Fruit fly (Drosophila melanogaster) whole organism, embryonic: Measurements from ENCODE around the gene SecS.

Experiments used
- Ada2b ChIP-seq: fragments of 200-800 bp; sonication (Bioruptor generic); IDR thresholded peaks from 2 replicates; pipeline ENCODE4 v1.3.6; 2022; ENCODE audit warnings: missing biosample characterization, missing genetic modification characterization
- Adf1 ChIP-seq: fragments of 200-800 bp; sonication (Bioruptor generic); IDR thresholded peaks from 2 replicates; pipeline ENCODE4 v1.3.6; 2022; ENCODE audit warnings: missing biosample characterization, missing genetic modification characterization
- CG10565 ChIP-seq: fragments of 200-800 bp; sonication (Bioruptor generic); optimal IDR thresholded peaks from 3 replicates; lab custom pipeline; 2016; ENCODE audit warnings: missing biosample characterization, mild to moderate bottlenecking, missing genetic modification characterization
- CG10979 ChIP-seq: fragments of 200-800 bp; sonication (Bioruptor generic); optimal IDR thresholded peaks from 2 replicates; lab custom pipeline; 2018; ENCODE audit warnings: missing biosample characterization, mild to moderate bottlenecking, missing genetic modification characterization, moderate library complexity
- CG15696 ChIP-seq: fragments of 200-800 bp; sonication (Bioruptor generic); optimal IDR thresholded peaks from 2 replicates; lab custom pipeline; 2019; ENCODE audit warnings: missing biosample characterization, mild to moderate bottlenecking, missing genetic modification characterization, moderate library complexity
- CG17186 ChIP-seq: fragments of 200-800 bp; sonication (Bioruptor generic); optimal IDR thresholded peaks from 3 replicates; lab custom pipeline; 2017; ENCODE audit warnings: missing biosample characterization, missing genetic modification reagents, missing genetic modification characterization
- CG17829 ChIP-seq: fragments of 200-800 bp; optimal IDR thresholded peaks from 2 replicates; lab custom pipeline; 2019; ENCODE audit warnings: missing biosample characterization, mild to moderate bottlenecking, missing genetic modification characterization, moderate library complexity
- CG1792 ChIP-seq: fragments of 200-800 bp; sonication (Bioruptor generic); optimal IDR thresholded peaks from 2 replicates; lab custom pipeline; 2016; ENCODE audit warnings: missing biosample characterization, missing genetic modification characterization
- CG2120 ChIP-seq: fragments of 200-800 bp; sonication (Bioruptor generic); optimal IDR thresholded peaks from 3 replicates; lab custom pipeline; 2016; ENCODE audit warnings: missing biosample characterization, missing genetic modification characterization
- CG2678 ChIP-seq: fragments of 200-800 bp; sonication (Bioruptor generic); optimal IDR thresholded peaks from 3 replicates; lab custom pipeline; 2019; ENCODE audit warnings: missing biosample characterization, mild to moderate bottlenecking, missing genetic modification characterization, moderate library complexity
- CG3995 ChIP-seq: fragments of 200-800 bp; sonication (Bioruptor generic); optimal IDR thresholded peaks from 3 replicates; lab custom pipeline; 2016; ENCODE audit warnings: missing biosample characterization, missing genetic modification characterization
- CG6175 ChIP-seq: fragments of 200-800 bp; sonication (Bioruptor generic); IDR thresholded peaks from 3 replicates; pipeline ENCODE4 v1.3.6; 2022; ENCODE audit warnings: missing biosample characterization, missing genetic modification characterization
- CG8478 ChIP-seq: fragments of >200 bp; optimal IDR thresholded peaks from 2 replicates; lab custom pipeline; 2018
- Dad ChIP-seq: fragments of 200-800 bp; sonication (Bioruptor generic); optimal IDR thresholded peaks from 3 replicates; lab custom pipeline; 2016; ENCODE audit warnings: missing biosample characterization, missing genetic modification characterization
- Dip3 ChIP-seq: fragments of 200-800 bp; sonication (Bioruptor generic); optimal IDR thresholded peaks from 3 replicates; lab custom pipeline; 2016; ENCODE audit warnings: missing biosample characterization, missing genetic modification characterization
- Dp ChIP-seq: fragments of 200-800 bp; sonication (Bioruptor generic); optimal IDR thresholded peaks from 2 replicates; lab custom pipeline; 2018; ENCODE audit warnings: missing biosample characterization, mild to moderate bottlenecking, missing genetic modification characterization, moderate library complexity
- Dref ChIP-seq: fragments of 200-800 bp; sonication (Bioruptor generic); IDR thresholded peaks from 2 replicates; pipeline ENCODE4 v1.3.6; 2022; ENCODE audit warnings: missing biosample characterization, missing genetic modification characterization
- Drgx ChIP-seq: fragments of 200-800 bp; sonication (Bioruptor generic); IDR thresholded peaks from 2 replicates; pipeline ENCODE4 v1.3.6; 2022; ENCODE audit warnings: missing biosample characterization, missing genetic modification characterization
- Elba2 ChIP-seq: fragments of 200-800 bp; sonication (Bioruptor generic); optimal IDR thresholded peaks from 3 replicates; lab custom pipeline; 2016; ENCODE audit warnings: missing biosample characterization, missing genetic modification characterization
- Ets97D ChIP-seq: fragments of 200-800 bp; sonication (Bioruptor generic); optimal IDR thresholded peaks from 3 replicates; lab custom pipeline; 2016; ENCODE audit warnings: missing biosample characterization, missing genetic modification characterization
- Gsc ChIP-seq: fragments of 200-800 bp; sonication (Bioruptor generic); IDR thresholded peaks from 2 replicates; pipeline ENCODE4 v1.3.6; 2022; ENCODE audit warnings: missing biosample characterization, missing genetic modification characterization
- Lhr ChIP-seq: fragments of 200-800 bp; sonication (Bioruptor generic); optimal IDR thresholded peaks from 3 replicates; lab custom pipeline; 2017; ENCODE audit warnings: mild to moderate bottlenecking, missing biosample characterization, missing genetic modification reagents, missing genetic modification characterization
- Med ChIP-seq: fragments of 200-800 bp; sonication (Bioruptor generic); peaks from one replicate; lab custom pipeline; 2016; ENCODE audit warnings: missing biosample characterization, missing genetic modification characterization, mild to moderate bottlenecking, inconsistent platforms, moderate library complexity
- Tbp ChIP-seq: fragments of >200 bp; optimal IDR thresholded peaks from 2 replicates; lab custom pipeline; 2018; ENCODE audit warnings: missing biosample characterization, missing genetic modification characterization
- amos ChIP-seq: fragments of 200-800 bp; sonication (Bioruptor generic); IDR thresholded peaks from 2 replicates; pipeline ENCODE4 v1.3.6; 2022; ENCODE audit warnings: missing biosample characterization, missing genetic modification characterization; ENCODE audit not compliant: partially characterized antibody
- ara ChIP-seq: fragments of 200-800 bp; sonication (Bioruptor generic); IDR thresholded peaks from 2 replicates; pipeline ENCODE4 v1.3.6; 2022; ENCODE audit warnings: missing biosample characterization, missing genetic modification characterization
- ato ChIP-seq: fragments of 200-800 bp; sonication (Bioruptor generic); IDR thresholded peaks from 2 replicates; pipeline ENCODE4 v1.3.6; 2022; ENCODE audit warnings: missing biosample characterization, missing genetic modification characterization; ENCODE audit not compliant: partially characterized antibody
- br ChIP-seq: fragments of >200 bp; optimal IDR thresholded peaks from 2 replicates; lab custom pipeline; 2017
- cato ChIP-seq: fragments of 200-800 bp; sonication (Bioruptor generic); optimal IDR thresholded peaks from 2 replicates; lab custom pipeline; 2016; ENCODE audit warnings: missing biosample characterization, missing genetic modification characterization, borderline replicate concordance
- cg ChIP-seq: fragments of 200-800 bp; sonication (Bioruptor generic); optimal IDR thresholded peaks from 3 replicates; lab custom pipeline; 2019; ENCODE audit warnings: missing biosample characterization, mild to moderate bottlenecking, missing genetic modification characterization, moderate library complexity
- chm ChIP-seq: fragments of 200-800 bp; sonication (Bioruptor generic); IDR thresholded peaks from 2 replicates; pipeline ENCODE4 v1.3.6; 2022; ENCODE audit warnings: missing biosample characterization, missing genetic modification characterization
- crol ChIP-seq: fragments of 200-800 bp; sonication (Bioruptor generic); IDR thresholded peaks from 2 replicates; pipeline ENCODE4 v1.3.6; 2022; ENCODE audit warnings: missing biosample characterization, missing genetic modification characterization
- eve ChIP-seq, 2 experiments: fragments of >200 bp; optimal IDR thresholded peaks; 2 replicates each; lab custom pipeline; 2017; ENCODE audit warnings: missing biosample characterization in 2 of 2, missing genetic modification characterization in 2 of 2
- grau ChIP-seq: fragments of 200-800 bp; optimal IDR thresholded peaks from 3 replicates; lab custom pipeline; 2019; ENCODE audit warnings: missing biosample characterization, mild to moderate bottlenecking, missing genetic modification characterization, moderate library complexity
- her ChIP-seq: fragments of 200-800 bp; sonication (Bioruptor generic); optimal IDR thresholded peaks from 2 replicates; lab custom pipeline; 2016; ENCODE audit warnings: missing biosample characterization, missing genetic modification characterization
- nmo ChIP-seq: fragments of 200-800 bp; sonication (Bioruptor generic); optimal IDR thresholded peaks from 2 replicates; lab custom pipeline; 2018; ENCODE audit warnings: missing biosample characterization, mild to moderate bottlenecking, missing genetic modification characterization, moderate library complexity
- onecut ChIP-seq: fragments of 200-800 bp; sonication (Bioruptor generic); IDR thresholded peaks from 2 replicates; pipeline ENCODE4 v1.3.6; 2022; ENCODE audit warnings: missing biosample characterization, missing genetic modification characterization
- org-1 ChIP-seq: fragments of 200-800 bp; sonication (Bioruptor generic); optimal IDR thresholded peaks from 2 replicates; lab custom pipeline; 2017; ENCODE audit warnings: missing biosample characterization, missing genetic modification characterization
- pan ChIP-seq, 4 experiments: fragments of >200 bp in 3 of 4; fragments of 200-800 bp in 1 of 4; sonication (Bioruptor generic) in 1 of 4; optimal IDR thresholded peaks in 3 of 4; IDR thresholded peaks in 1 of 4; 2 replicates each; pipeline versions ENCODE4 v1.3.6 to Lab custom; 2017 to 2022; ENCODE audit warnings: missing biosample characterization in 2 of 4, missing genetic modification characterization in 2 of 4, mixed read lengths in 1 of 4
- prd ChIP-seq, 3 experiments: fragments of >200 bp in 2 of 3; fragments of 200-800 bp in 1 of 3; sonication (Bioruptor generic) in 1 of 3; optimal IDR thresholded peaks in 2 of 3; IDR thresholded peaks in 1 of 3; 2 replicates in 2 of 3; 3 replicates in 1 of 3; pipeline versions ENCODE4 v1.3.6 to Lab custom; 2017 to 2022; ENCODE audit warnings: missing biosample characterization in 1 of 3, missing genetic modification characterization in 1 of 3
- pum ChIP-seq: fragments of 200-800 bp; sonication (Bioruptor generic); optimal IDR thresholded peaks from 2 replicates; lab custom pipeline; 2016; ENCODE audit warnings: missing biosample characterization, missing genetic modification characterization
- pzg ChIP-seq: fragments of 200-800 bp; sonication (Bioruptor generic); optimal IDR thresholded peaks from 3 replicates; lab custom pipeline; 2018; ENCODE audit warnings: missing biosample characterization, mild to moderate bottlenecking, missing genetic modification characterization, moderate library complexity
- row ChIP-seq: fragments of 200-800 bp; sonication (Bioruptor generic); IDR thresholded peaks from 3 replicates; pipeline ENCODE4 v1.3.6; 2022; ENCODE audit warnings: missing biosample characterization, missing genetic modification characterization
- sens ChIP-seq: fragments of 200-800 bp; sonication (Bioruptor generic); peaks from one replicate; lab custom pipeline; 2016; ENCODE audit warnings: missing biosample characterization, missing genetic modification characterization
- sens-2 ChIP-seq: fragments of 200-800 bp; sonication (Bioruptor generic); IDR thresholded peaks from 2 replicates; pipeline ENCODE4 v1.3.6; 2022; ENCODE audit warnings: missing biosample characterization, missing genetic modification characterization
- sug ChIP-seq: fragments of 200-800 bp; optimal IDR thresholded peaks from 2 replicates; lab custom pipeline; 2019; ENCODE audit warnings: missing biosample characterization, mild to moderate bottlenecking, missing genetic modification characterization, moderate library complexity
- wdn ChIP-seq: fragments of 200-800 bp; sonication (Bioruptor generic); IDR thresholded peaks from 2 replicates; pipeline ENCODE4 v1.3.6; 2022; ENCODE audit warnings: missing biosample characterization, missing genetic modification characterization
- zen ChIP-seq: fragments of 200-800 bp; sonication (Bioruptor generic); optimal IDR thresholded peaks from 3 replicates; lab custom pipeline; 2018; ENCODE audit warnings: missing biosample characterization, mild to moderate bottlenecking, missing genetic modification characterization, moderate library complexity

Gene SecS

DNA sequence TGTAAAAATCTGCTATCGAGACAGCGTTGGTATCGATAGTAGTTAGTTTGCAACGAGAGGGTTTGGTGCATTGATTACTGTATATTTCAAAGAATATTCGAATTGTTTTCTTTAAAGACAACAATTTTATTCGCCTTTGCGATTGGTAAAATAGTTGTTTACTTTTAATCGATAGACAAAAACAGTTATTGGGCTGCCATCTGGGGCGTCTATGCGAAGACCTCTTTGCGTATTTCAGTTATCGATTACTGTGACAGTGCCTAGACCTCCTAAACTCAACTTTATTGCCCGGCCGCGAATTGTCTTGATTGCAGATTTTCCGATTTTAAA is 11.8 kb downstream of the SecS start, which contains the start of gene Atu (continued):
- peak; percentile 99 for TF ChIP-seq CG1792 (GFP tag; lab: Kevin White, UChicago)
- peak; percentile 87 for TF ChIP-seq amos (GFP tag; lab: Robert Waterston, UW)
- no peak for TF ChIP-seq CG8478 (lab: Kevin White, UChicago)
- peak; percentile 32 for TF ChIP-seq CG10979 (tag; lab: Kevin White, UChicago)
- TF ChIP-seq grau (tag; lab: Kevin White, UChicago): peak; percentile 54
- TF ChIP-seq her (GFP tag; lab: Kevin White, UChicago): peak; percentile 10
- TF ChIP-seq pzg (GFP tag; lab: Kevin White, UChicago): peak; percentile 84
- TF ChIP-seq Dref: peak; percentile 86
- TF ChIP-seq ato: peak; percentile 73; the same call in 1 of the 2 replicates
- TF ChIP-seq cato: peak; percentile 12
- TF ChIP-seq CG17186: peak; percentile 57
- TF ChIP-seq Dip3: peak; percentile 2
- peak; percentile 6; the same call in 1 of the 2 replicates for TF ChIP-seq onecut (GFP tag; lab: Robert Waterston, UW)
- peak; percentile 32 for TF ChIP-seq Dad (GFP tag; lab: Kevin White, UChicago)
- peak; percentile 76 for TF ChIP-seq nmo (GFP tag; lab: Kevin White, UChicago)
- no peak for TF ChIP-seq org-1
- TF ChIP-seq CG2678 (tag; lab: Kevin White, UChicago): peak; percentile 38
- TF ChIP-seq sug: peak; percentile 64
- TF ChIP-seq cg (GFP tag; lab: Kevin White, UChicago): peak; percentile 87
- TF ChIP-seq Dp (GFP tag; lab: Kevin White, UChicago): peak; percentile 38
- peak; percentile 12 for TF ChIP-seq CG15696 (tag; lab: Kevin White, UChicago)
- peak; percentile 80 for TF ChIP-seq CG3995 (GFP tag; lab: Kevin White, UChicago)
- peak; percentile 11 for TF ChIP-seq Lhr (GFP tag; lab: Kevin White, UChicago)
- peak; percentile 49 for TF ChIP-seq CG17829 (tag; lab: Kevin White, UChicago)

DNA sequence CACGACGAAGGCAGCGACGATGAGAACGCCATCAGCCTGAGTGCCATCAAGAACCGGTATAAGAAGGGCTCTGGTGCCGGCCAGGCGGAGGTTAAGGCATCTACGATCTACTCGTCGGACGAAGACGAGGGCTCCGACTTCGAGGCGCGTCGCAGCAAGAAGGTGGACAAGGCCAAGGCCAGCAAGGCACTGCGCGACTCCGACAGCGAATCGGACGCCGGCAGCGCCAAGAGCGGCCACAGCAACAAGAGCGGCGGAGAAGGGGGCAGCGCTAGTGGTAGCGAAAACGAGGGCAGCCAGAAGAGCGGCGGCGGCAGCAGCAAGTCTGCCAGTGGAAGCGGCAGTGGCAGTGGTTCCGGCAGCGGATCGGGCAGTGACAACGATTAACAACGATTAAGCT is 14.3 kb downstream of the SecS start:
- peak; percentile 37 for TF ChIP-seq Med
- TF ChIP-seq Elba2: no peak
- 0 out of 2 replicates have a peak, but pooled peaks have one; percentile 9 for TF ChIP-seq crol (GFP tag; lab: Robert Waterston, UW)
- peak; percentile 33; the same call in 1 of the 2 replicates for TF ChIP-seq Adf1 (GFP tag; lab: Robert Waterston, UW)
- TF ChIP-seq CG8478 (lab: Kevin White, UChicago): peak; percentile 11

DNA sequence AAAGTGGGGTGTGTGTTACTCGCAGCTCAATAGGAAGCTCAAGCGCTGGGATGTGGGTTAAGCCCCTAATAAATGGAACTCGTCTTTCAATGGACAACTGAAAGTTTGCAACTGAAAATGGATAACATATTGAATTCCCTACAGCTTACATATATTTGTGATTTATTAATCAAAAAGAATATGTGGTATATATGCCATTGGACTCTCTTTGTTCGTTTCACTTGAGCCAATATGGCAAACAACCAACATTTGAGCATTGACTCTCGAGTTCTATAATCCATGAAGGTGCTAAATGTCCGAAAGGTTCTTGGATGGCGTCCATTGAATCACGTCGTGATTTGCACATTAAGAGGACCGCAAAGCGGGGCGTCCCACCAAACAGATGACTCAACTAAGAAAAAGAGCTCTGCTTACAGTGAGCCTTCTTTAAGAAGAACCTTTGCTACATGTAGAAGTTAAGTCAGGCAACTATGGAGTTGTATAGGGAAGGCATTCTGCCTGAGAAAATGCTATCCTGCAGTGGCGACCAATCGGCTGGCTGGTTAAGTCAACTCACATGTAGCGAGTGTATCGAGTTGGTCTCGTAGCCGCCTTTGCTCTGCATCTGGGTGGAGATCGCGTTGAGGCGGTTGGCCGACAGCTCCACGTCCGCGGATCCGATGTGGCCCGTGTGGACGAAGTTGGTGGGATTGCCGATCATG is 16.8 kb downstream of the SecS start:
- TF ChIP-seq chm (GFP tag; lab: Robert Waterston, UW): no peak
- no peak for TF ChIP-seq br (lab: Kevin White, UChicago)
- TF ChIP-seq CG2678 (tag; lab: Kevin White, UChicago): no peak
- peak; percentile 68 for TF ChIP-seq sens
- TF ChIP-seq Gsc (GFP tag; lab: Robert Waterston, UW): no peak
- TF ChIP-seq row: 0 out of 3 replicates have a peak, but pooled peaks have one; percentile 30
- no peak for TF ChIP-seq Ada2b (GFP tag; lab: Robert Waterston, UW)
- 0 out of 3 replicates have a peak, but pooled peaks have one; percentile 8 for TF ChIP-seq CG6175
- TF ChIP-seq Ets97D (GFP tag; lab: Kevin White, UChicago): no peak
- TF ChIP-seq eve (GFP tag; optimal IDR thresholded peaks at IDR 0.05; lab: Kevin White, UChicago): no peak
- no peak for TF ChIP-seq sens-2 (GFP tag; lab: Robert Waterston, UW)
- peak; percentile 67 for TF ChIP-seq Drgx (GFP tag; lab: Robert Waterston, UW)
- no peak for TF ChIP-seq zen (tag; lab: Kevin White, UChicago)
- TF ChIP-seq pan (optimal IDR thresholded peaks at IDR 0.05; lab: Kevin White, UChicago): no peak
- peak in 1 of 2 experiments; percentile 14 for TF ChIP-seq pan (GFP tag; optimal IDR thresholded peaks at IDR 0.05 in 1 of 2, IDR thresholded peaks at IDR 0.05 in 1 of 2)
- no peak for TF ChIP-seq prd (optimal IDR thresholded peaks at IDR 0.05; lab: Kevin White, UChicago)
- TF ChIP-seq prd (GFP tag; IDR thresholded peaks at IDR 0.05; lab: Robert Waterston, UW): peak; percentile 23; the same call in 1 of the 3 replicates
- no peak for TF ChIP-seq CG2120 (GFP tag; lab: Kevin White, UChicago)
- TF ChIP-seq CG10565 (GFP tag; lab: Kevin White, UChicago): no peak
- no peak for TF ChIP-seq wdn (GFP tag; lab: Robert Waterston, UW)
- no peak for TF ChIP-seq Tbp (GFP tag; lab: Kevin White, UChicago)
- no peak for TF ChIP-seq pum (GFP tag; lab: Kevin White, UChicago)
- TF ChIP-seq grau (tag; lab: Kevin White, UChicago): peak; percentile 47
- 0 out of 2 replicates have a peak, but pooled peaks have one; percentile 34 for TF ChIP-seq ara (GFP tag; lab: Robert Waterston, UW)
